Fruit fly (Drosophila melanogaster) whole organism, embryonic: Measurements from ENCODE around the gene CG12439.
A peak's percentile ranks its signal among the peaks of the same experiment; 100 is the strongest.

Source experiments
- BEAF-32 ChIP-seq: fragments of 200-800 bp; sonication (Bioruptor generic); optimal IDR thresholded peaks from 3 replicates; lab custom pipeline; 2017; ENCODE audit warnings: missing biosample characterization, missing genetic modification characterization, mild to moderate bottlenecking, moderate library complexity, missing genetic modification reagents
- CG10267 ChIP-seq: fragments of 200-800 bp; sonication (Bioruptor generic); optimal IDR thresholded peaks from 2 replicates; lab custom pipeline; 2018; ENCODE audit warnings: missing biosample characterization, mild to moderate bottlenecking, missing genetic modification characterization, moderate library complexity
- CG10366 ChIP-seq: fragments of 200-800 bp; sonication (Bioruptor generic); IDR thresholded peaks from 2 replicates; pipeline ENCODE4 v1.3.6; 2022; ENCODE audit warnings: missing biosample characterization, missing genetic modification characterization
- CG11093 ChIP-seq: fragments of 200-800 bp; sonication (Bioruptor generic); IDR thresholded peaks from 3 replicates; pipeline ENCODE4 v1.3.6; 2022; ENCODE audit warnings: missing biosample characterization, missing genetic modification characterization
- CG11456 ChIP-seq: fragments of 200-800 bp; sonication (Bioruptor generic); IDR thresholded peaks from 3 replicates; pipeline ENCODE4 v1.3.6; 2022; ENCODE audit warnings: missing biosample characterization, missing genetic modification characterization
- CG11723 ChIP-seq: fragments of 200-800 bp; sonication (Bioruptor generic); optimal IDR thresholded peaks from 2 replicates; lab custom pipeline; 2017; ENCODE audit warnings: missing biosample characterization, mild to moderate bottlenecking, missing genetic modification characterization
- CG12104 ChIP-seq: fragments of 200-800 bp; sonication (Bioruptor generic); optimal IDR thresholded peaks from 3 replicates; lab custom pipeline; 2016; ENCODE audit warnings: missing biosample characterization, missing genetic modification characterization
- CG12942 ChIP-seq: fragments of 200-800 bp; sonication (Bioruptor generic); optimal IDR thresholded peaks from 3 replicates; lab custom pipeline; 2016; ENCODE audit warnings: missing biosample characterization, missing genetic modification characterization
- CG17359 ChIP-seq: fragments of 200-800 bp; sonication (Bioruptor generic); optimal IDR thresholded peaks from 3 replicates; lab custom pipeline; 2018; ENCODE audit warnings: missing biosample characterization, mild to moderate bottlenecking, missing genetic modification characterization, moderate library complexity
- CG17361 ChIP-seq: fragments of 200-800 bp; sonication (Bioruptor generic); IDR thresholded peaks from 3 replicates; pipeline ENCODE4 v1.3.6; 2022; ENCODE audit warnings: missing biosample characterization, missing genetic modification characterization
- CG17385 ChIP-seq: fragments of 200-800 bp; sonication (Bioruptor generic); optimal IDR thresholded peaks from 3 replicates; lab custom pipeline; 2018; ENCODE audit warnings: missing biosample characterization, mild to moderate bottlenecking, missing genetic modification characterization
- CG18599 ChIP-seq: fragments of 200-800 bp; sonication (Bioruptor generic); optimal IDR thresholded peaks from 3 replicates; lab custom pipeline; 2017; ENCODE audit warnings: missing biosample characterization, missing genetic modification characterization, mild to moderate bottlenecking, moderate library complexity, missing genetic modification reagents
- CG2129 ChIP-seq: fragments of 200-800 bp; sonication (Bioruptor generic); IDR thresholded peaks from 2 replicates; pipeline ENCODE4 v1.3.6; 2022; ENCODE audit warnings: missing biosample characterization, missing genetic modification characterization; ENCODE audit not compliant: partially characterized antibody
- CG2678 ChIP-seq: fragments of 200-800 bp; sonication (Bioruptor generic); optimal IDR thresholded peaks from 3 replicates; lab custom pipeline; 2019; ENCODE audit warnings: missing biosample characterization, mild to moderate bottlenecking, missing genetic modification characterization, moderate library complexity
- CG34376 ChIP-seq: fragments of 200-800 bp; sonication (Bioruptor generic); optimal IDR thresholded peaks from 2 replicates; lab custom pipeline; 2018; ENCODE audit warnings: missing biosample characterization, mild to moderate bottlenecking, missing genetic modification characterization
- CG4854 ChIP-seq: fragments of 200-800 bp; sonication (Bioruptor generic); optimal IDR thresholded peaks from 2 replicates; lab custom pipeline; 2016; ENCODE audit warnings: missing biosample characterization, missing genetic modification characterization, inconsistent platforms
- CG6175 ChIP-seq: fragments of 200-800 bp; sonication (Bioruptor generic); IDR thresholded peaks from 3 replicates; pipeline ENCODE4 v1.3.6; 2022; ENCODE audit warnings: missing biosample characterization, missing genetic modification characterization
- CG7928 ChIP-seq: fragments of 200-800 bp; sonication (Bioruptor generic); optimal IDR thresholded peaks from 2 replicates; lab custom pipeline; 2017; ENCODE audit warnings: missing biosample characterization, mild to moderate bottlenecking, missing genetic modification characterization
- CG8765 ChIP-seq: fragments of 200-800 bp; sonication (Bioruptor generic); IDR thresholded peaks from 2 replicates; pipeline ENCODE4 v1.3.6; 2022; ENCODE audit warnings: missing biosample characterization, missing genetic modification characterization
- Dad ChIP-seq: fragments of 200-800 bp; sonication (Bioruptor generic); optimal IDR thresholded peaks from 3 replicates; lab custom pipeline; 2016; ENCODE audit warnings: missing biosample characterization, missing genetic modification characterization
- Doc3 ChIP-seq: fragments of 200-800 bp; sonication (Bioruptor generic); IDR thresholded peaks from 3 replicates; pipeline ENCODE4 v1.3.6; 2022; ENCODE audit warnings: missing biosample characterization, missing genetic modification characterization; ENCODE audit not compliant: partially characterized antibody
- E2f1 ChIP-seq: fragments of 200-800 bp; sonication (Bioruptor generic); IDR thresholded peaks from 2 replicates; pipeline ENCODE4 v1.3.6; 2022; ENCODE audit warnings: missing biosample characterization, missing genetic modification characterization
- H15 ChIP-seq: fragments of 200-800 bp; sonication (Bioruptor generic); IDR thresholded peaks from 3 replicates; pipeline ENCODE4 v1.3.6; 2022; ENCODE audit warnings: missing biosample characterization, missing genetic modification characterization
- HLH4C ChIP-seq: fragments of 200-800 bp; sonication (Bioruptor generic); IDR thresholded peaks from 3 replicates; pipeline ENCODE4 v1.3.6; 2022; ENCODE audit warnings: missing biosample characterization, missing genetic modification characterization; ENCODE audit not compliant: partially characterized antibody
- Lpt ChIP-seq: fragments of >200 bp; optimal IDR thresholded peaks from 2 replicates; lab custom pipeline; 2018; ENCODE audit warnings: missing biosample characterization, missing genetic modification characterization
- Med ChIP-seq: fragments of 200-800 bp; sonication (Bioruptor generic); peaks from one replicate; lab custom pipeline; 2016; ENCODE audit warnings: missing biosample characterization, missing genetic modification characterization, mild to moderate bottlenecking, inconsistent platforms, moderate library complexity
- Spps ChIP-seq: fragments of 200-800 bp; sonication (Bioruptor generic); optimal IDR thresholded peaks from 2 replicates; lab custom pipeline; 2018; ENCODE audit warnings: missing biosample characterization, mild to moderate bottlenecking, missing genetic modification characterization
- Stat92E ChIP-seq, 3 experiments: fragments of >200 bp in 2 of 3; fragments of 200-800 bp in 1 of 3; sonication (Bioruptor generic) in 1 of 3; optimal IDR thresholded peaks; 2 replicates each; lab custom pipeline; 2017 to 2019; ENCODE audit warnings: missing biosample characterization in 3 of 3, missing genetic modification characterization in 3 of 3, mild to moderate bottlenecking in 1 of 3, moderate library complexity in 1 of 3
- YL-1 ChIP-seq: fragments of 200-800 bp; sonication (Bioruptor generic); optimal IDR thresholded peaks from 3 replicates; lab custom pipeline; 2017; ENCODE audit warnings: missing biosample characterization, mild to moderate bottlenecking, missing genetic modification characterization
- abd-A ChIP-seq: fragments of 200-800 bp; sonication (Bioruptor generic); optimal IDR thresholded peaks from 3 replicates; lab custom pipeline; 2019; ENCODE audit warnings: missing biosample characterization, mild to moderate bottlenecking, missing genetic modification characterization, moderate library complexity
- ase ChIP-seq: fragments of 200-800 bp; sonication (Bioruptor generic); IDR thresholded peaks from 3 replicates; pipeline ENCODE4 v1.3.6; 2022; ENCODE audit warnings: missing biosample characterization, missing genetic modification characterization
- bbx ChIP-seq: fragments of 200-800 bp; sonication (Bioruptor generic); IDR thresholded peaks from 2 replicates; pipeline ENCODE4 v1.3.6; 2022; ENCODE audit warnings: missing biosample characterization, missing genetic modification characterization; ENCODE audit not compliant: partially characterized antibody
- btn ChIP-seq: fragments of 200-800 bp; sonication (Bioruptor generic); optimal IDR thresholded peaks from 2 replicates; lab custom pipeline; 2016; ENCODE audit warnings: missing biosample characterization, missing genetic modification characterization
- cad ChIP-seq: fragments of >200 bp; optimal IDR thresholded peaks from 2 replicates; lab custom pipeline; 2017; ENCODE audit warnings: missing biosample characterization, missing genetic modification characterization
- chif ChIP-seq, 2 experiments: fragments of 200-800 bp; sonication (Bioruptor generic); optimal IDR thresholded peaks; 3 replicates each; lab custom pipeline; 2016; ENCODE audit warnings: missing biosample characterization in 2 of 2, missing genetic modification characterization in 2 of 2
- corto ChIP-seq: fragments of 200-800 bp; sonication (Bioruptor generic); optimal IDR thresholded peaks from 2 replicates; lab custom pipeline; 2016; ENCODE audit warnings: missing biosample characterization, mild to moderate bottlenecking, missing genetic modification characterization, moderate library complexity
- dm ChIP-seq: fragments of 200-800 bp; sonication (Bioruptor generic); optimal IDR thresholded peaks from 3 replicates; lab custom pipeline; 2016; ENCODE audit warnings: missing biosample characterization, missing genetic modification characterization
- en ChIP-seq: fragments of 200-800 bp; sonication (Bioruptor generic); optimal IDR thresholded peaks from 2 replicates; lab custom pipeline; 2016; ENCODE audit warnings: missing biosample characterization, missing genetic modification characterization
- exex ChIP-seq: fragments of 200-800 bp; sonication (Bioruptor generic); optimal IDR thresholded peaks from 4 replicates; lab custom pipeline; 2018; ENCODE audit warnings: missing biosample characterization, mild to moderate bottlenecking, missing genetic modification characterization, moderate library complexity
- fru ChIP-seq: fragments of >200 bp; optimal IDR thresholded peaks from 2 replicates; lab custom pipeline; 2017
- gsb ChIP-seq: fragments of 200-800 bp; sonication (Bioruptor generic); IDR thresholded peaks from 2 replicates; pipeline ENCODE4 v1.3.6; 2022; ENCODE audit warnings: missing biosample characterization, missing genetic modification characterization
- insv ChIP-seq, 2 experiments: fragments of 200-800 bp; sonication (Bioruptor generic); optimal IDR thresholded peaks; 3 replicates each; lab custom pipeline; 2016 to 2018; ENCODE audit warnings: missing biosample characterization in 2 of 2, missing genetic modification characterization in 2 of 2
- pb ChIP-seq: fragments of 200-800 bp; sonication (Bioruptor generic); optimal IDR thresholded peaks from 3 replicates; lab custom pipeline; 2016; ENCODE audit warnings: missing biosample characterization, missing genetic modification characterization
- ro ChIP-seq: fragments of 200-800 bp; sonication (Bioruptor generic); IDR thresholded peaks from 2 replicates; pipeline ENCODE4 v1.3.6; 2022; ENCODE audit warnings: missing biosample characterization, missing genetic modification characterization
- sens ChIP-seq: fragments of 200-800 bp; sonication (Bioruptor generic); peaks from one replicate; lab custom pipeline; 2016; ENCODE audit warnings: missing biosample characterization, missing genetic modification characterization
- sr ChIP-seq: fragments of 200-800 bp; sonication (Bioruptor generic); IDR thresholded peaks from 3 replicates; pipeline ENCODE4 v1.3.6; 2022; ENCODE audit warnings: missing biosample characterization, missing genetic modification characterization
- sug ChIP-seq: fragments of 200-800 bp; optimal IDR thresholded peaks from 2 replicates; lab custom pipeline; 2019; ENCODE audit warnings: missing biosample characterization, mild to moderate bottlenecking, missing genetic modification characterization, moderate library complexity
- tin ChIP-seq: fragments of 200-800 bp; sonication (Bioruptor generic); optimal IDR thresholded peaks from 3 replicates; lab custom pipeline; 2016; ENCODE audit warnings: missing biosample characterization, missing genetic modification characterization
- tll ChIP-seq, 2 experiments: fragments of 200-800 bp in 1 of 2; fragments of >200 bp in 1 of 2; sonication (Bioruptor generic) in 1 of 2; optimal IDR thresholded peaks; 2 replicates each; lab custom pipeline; 2017 to 2019; ENCODE audit warnings: missing biosample characterization in 2 of 2, missing genetic modification characterization in 2 of 2, mild to moderate bottlenecking in 1 of 2, moderate library complexity in 1 of 2
- zfh2 ChIP-seq: fragments of 200-800 bp; sonication (Bioruptor generic); optimal IDR thresholded peaks from 2 replicates; lab custom pipeline; 2016; ENCODE audit warnings: missing biosample characterization, missing genetic modification characterization

Gene CG12439

DNA sequence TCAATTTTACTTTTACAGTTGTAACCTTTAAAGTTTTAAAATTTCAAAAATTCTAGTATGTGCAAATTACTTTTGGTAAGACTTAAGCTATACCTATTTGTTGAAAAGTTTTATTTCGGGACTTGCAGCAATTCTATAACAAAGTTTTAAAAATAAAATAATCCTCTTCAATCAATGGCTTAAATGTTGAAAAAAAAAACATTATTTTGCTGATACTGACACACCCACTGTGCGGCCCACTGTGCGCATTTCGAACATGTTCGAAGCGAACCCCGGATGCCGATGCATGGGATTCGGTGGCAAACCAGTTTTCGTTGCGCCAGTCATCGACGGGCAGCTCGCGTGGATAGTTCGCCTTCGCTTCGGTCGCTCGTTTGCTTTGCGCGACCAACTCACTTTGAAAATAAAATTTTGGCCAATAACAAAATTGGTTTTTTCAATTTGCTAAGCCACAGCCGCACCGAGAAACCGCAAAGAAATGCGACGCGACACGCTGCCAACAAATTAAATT is 48.6 kb downstream of the CG12439 start, which contains the start of gene CG32982 (continued):
- TF ChIP-seq insv (GFP tag; optimal IDR thresholded peaks at IDR 0.05; lab: Kevin White, UChicago) (peak; percentile 28 to 61), Dad (peak; percentile 88), en (GFP tag; lab: Kevin White, UChicago) (peak; percentile 86), gsb (GFP tag; lab: Robert Waterston, UW) (peak; percentile 79), zfh2 (GFP tag; lab: Kevin White, UChicago) (peak; percentile 91), CG17359 (tag; lab: Kevin White, UChicago) (peak; percentile 89), abd-A (tag; lab: Kevin White, UChicago) (peak; percentile 20), Med (GFP tag; lab: Kevin White, UChicago) (peak; percentile 98), pb (GFP tag; lab: Kevin White, UChicago) (peak; percentile 94), sr (no peak; the same call in 2 of the 3 replicates), E2f1 (GFP tag; lab: Robert Waterston, UW) (peak; percentile 83), CG10267 (tag; lab: Kevin White, UChicago) (peak; percentile 88), Stat92E (GFP tag; optimal IDR thresholded peaks at IDR 0.05; lab: Kevin White, UChicago) (no peak), sug (peak; percentile 93), CG10366 (GFP tag; lab: Robert Waterston, UW) (peak; percentile 63), btn (GFP tag; lab: Kevin White, UChicago) (peak; percentile 70), YL-1 (GFP tag; lab: Kevin White, UChicago) (peak; percentile 56), HLH4C (GFP tag; lab: Robert Waterston, UW) (peak; percentile 18; the same call in 1 of the 3 replicates), H15 (GFP tag; lab: Robert Waterston, UW) (peak; percentile 84; the same call in 2 of the 3 replicates), CG4854 (GFP tag; lab: Kevin White, UChicago) (peak; percentile 75), CG18599 (peak; percentile 91), ase (GFP tag; lab: Robert Waterston, UW) (peak; percentile 80; the same call in 2 of the 3 replicates), bbx (GFP tag; lab: Robert Waterston, UW) (peak; percentile 64), CG6175 (GFP tag; lab: Robert Waterston, UW) (peak; percentile 63; the same call in 1 of the 3 replicates), Spps (peak; percentile 62), dm (GFP tag; lab: Kevin White, UChicago) (peak; percentile 87), CG11456 (peak; percentile 89), chif (GFP tag; optimal IDR thresholded peaks at IDR 0.05; lab: Kevin White, UChicago) (peak; percentile 85 to 91), tin (GFP tag; lab: Kevin White, UChicago) (peak; percentile 92), CG17385 (GFP tag; lab: Kevin White, UChicago) (peak; percentile 83), ro (GFP tag; lab: Robert Waterston, UW) (peak; percentile 81; the same call in 1 of the 2 replicates), CG12942 (GFP tag; lab: Kevin White, UChicago) (peak; percentile 72), sens (peak; percentile 99), CG8765 (GFP tag; lab: Robert Waterston, UW) (no peak; the same call in none of the 2 replicates), exex (tag; lab: Kevin White, UChicago) (peak; percentile 65), CG17361 (GFP tag; lab: Robert Waterston, UW) (peak; percentile 95), cad (no peak), CG11723 (GFP tag; lab: Kevin White, UChicago) (peak; percentile 82), CG2129 (no peak), Lpt (GFP tag; lab: Kevin White, UChicago) (no peak), CG34376 (GFP tag; lab: Kevin White, UChicago) (peak; percentile 94), CG12104 (GFP tag; lab: Kevin White, UChicago) (peak; percentile 91), corto (GFP tag; lab: Kevin White, UChicago) (peak; percentile 20), BEAF-32 (GFP tag; lab: Kevin White, UChicago) (no peak), CG7928 (GFP tag; lab: Kevin White, UChicago) (peak; percentile 63), CG11093 (peak; percentile 89), fru (lab: Kevin White, UChicago) (no peak), tll (GFP tag; optimal IDR thresholded peaks at IDR 0.05; lab: Kevin White, UChicago) (no peak), Doc3 (GFP tag; lab: Robert Waterston, UW) (no peak), CG2678 (tag; lab: Kevin White, UChicago) (peak; percentile 94)
